Worm (Caenorhabditis elegans) whole organism, L1 larva: ENCODE measurements around the gene T28D6.7.
A peak's percentile ranks its signal among the peaks of the same experiment; 100 is the strongest.

ENCODE experiments used
- C04F5.9 ChIP-seq: sonication (generic microtip); optimal IDR thresholded peaks from 2 replicates; lab custom pipeline; 2016; ENCODE audit warnings: missing genetic modification characterization, missing compliant biosample characterization
- C16A3.4 ChIP-seq: fragments of 150-350 bp; optimal IDR thresholded peaks from 2 replicates; lab custom pipeline; 2014; ENCODE audit warnings: missing biosample characterization, missing genetic modification characterization
- F16B12.6 ChIP-seq: fragments of 150-350 bp; optimal IDR thresholded peaks from 2 replicates; lab custom pipeline; 2014; ENCODE audit warnings: missing biosample characterization, missing genetic modification characterization
- alr-1 ChIP-seq: fragments of 200-800 bp; sonication (Bioruptor generic); optimal IDR thresholded peaks from 2 replicates; lab custom pipeline; 2018; ENCODE audit warnings: borderline replicate concordance, mild to moderate bottlenecking, missing genetic modification characterization, missing compliant biosample characterization
- ceh-8 ChIP-seq: fragments of 200-800 bp; sonication (Bioruptor generic); optimal IDR thresholded peaks from 2 replicates; lab custom pipeline; 2018; ENCODE audit warnings: mild to moderate bottlenecking, missing genetic modification characterization, moderate library complexity, missing compliant biosample characterization
- ceh-82 ChIP-seq, 3 experiments: fragments of 150-350 bp in 1 of 3; sonication (generic microtip) in 2 of 3; optimal IDR thresholded peaks; 2 replicates each; lab custom pipeline; 2014 to 2017; ENCODE audit warnings: missing biosample characterization in 3 of 3, missing genetic modification characterization in 3 of 3
- ceh-90 ChIP-seq: sonication (generic microtip); optimal IDR thresholded peaks from 2 replicates; lab custom pipeline; 2016; ENCODE audit warnings: missing genetic modification characterization, missing compliant biosample characterization
- dpl-1 ChIP-seq, 3 experiments: fragments of 150-350 bp in 2 of 3; sonication (generic microtip) in 1 of 3; optimal IDR thresholded peaks; 2 replicates each; lab custom pipeline; 2014 to 2017; ENCODE audit warnings: missing biosample characterization in 3 of 3, missing genetic modification characterization in 3 of 3, missing genetic modification reagents in 3 of 3
- dsc-1 ChIP-seq: sonication (generic microtip); optimal IDR thresholded peaks from 2 replicates; lab custom pipeline; 2016; ENCODE audit warnings: mild to moderate bottlenecking, missing genetic modification characterization, missing compliant biosample characterization
- efl-1 ChIP-seq, 4 experiments: fragments of 150-350 bp; optimal IDR thresholded peaks in 3 of 4; peaks in 1 of 4; 1 replicate in 1 of 4; 2 replicates in 3 of 4; lab custom pipeline; 2014; ENCODE audit warnings: missing biosample characterization in 2 of 4, missing genetic modification characterization in 2 of 4, missing genetic modification reagents in 2 of 4
- elt-2 ChIP-seq: sonication (generic microtip); optimal IDR thresholded peaks from 2 replicates; lab custom pipeline; 2016; ENCODE audit warnings: missing genetic modification characterization, mild to moderate bottlenecking, inconsistent platforms, missing compliant biosample characterization, missing genetic modification reagents
- elt-3 ChIP-seq, 6 experiments: fragments of 150-350 bp in 1 of 6; sonication (generic microtip); optimal IDR thresholded peaks; 2 replicates each; lab custom pipeline; 2017 to 2018; ENCODE audit warnings: missing biosample characterization in 6 of 6, missing genetic modification characterization in 6 of 6, inconsistent platforms in 1 of 6
- ets-5 ChIP-seq: fragments of 200-800 bp; sonication (Bioruptor generic); IDR thresholded peaks from 2 replicates; pipeline ENCODE4 v1.3.6; 2022; ENCODE audit warnings: missing genetic modification characterization, missing compliant biosample characterization
- irx-1 ChIP-seq: sonication (generic microtip); optimal IDR thresholded peaks from 2 replicates; lab custom pipeline; 2016; ENCODE audit warnings: missing genetic modification characterization, missing compliant biosample characterization
- lin-13 ChIP-seq: fragments of 150-350 bp; optimal IDR thresholded peaks from 2 replicates; lab custom pipeline; 2014; ENCODE audit warnings: missing biosample characterization, missing genetic modification reagents, missing genetic modification characterization
- lin-35 ChIP-seq, 2 experiments: fragments of 150-350 bp; optimal IDR thresholded peaks; 2 replicates each; lab custom pipeline; 2014; ENCODE audit warnings: missing biosample characterization in 2 of 2, missing genetic modification characterization in 2 of 2, missing genetic modification reagents in 2 of 2
- lin-39 ChIP-seq: fragments of 150-350 bp; optimal IDR thresholded peaks from 2 replicates; lab custom pipeline; 2014; ENCODE audit warnings: missing biosample characterization, missing genetic modification reagents, missing genetic modification characterization
- lsy-2 ChIP-seq, 2 experiments: fragments of 150-350 bp; optimal IDR thresholded peaks; 2 replicates each; lab custom pipeline; 2014; ENCODE audit warnings: missing biosample characterization in 2 of 2, missing genetic modification characterization in 2 of 2
- mef-2 ChIP-seq: fragments of 150-350 bp; optimal IDR thresholded peaks from 2 replicates; lab custom pipeline; 2014; ENCODE audit warnings: missing biosample characterization, missing genetic modification characterization
- nhr-19 ChIP-seq: fragments of 200-800 bp; sonication (Bioruptor generic); conservative IDR thresholded peaks from 2 replicates; pipeline ENCODE4 v1.3.6; 2022; ENCODE audit warnings: missing genetic modification characterization, missing compliant biosample characterization
- nhr-20 ChIP-seq: sonication (generic microtip); optimal IDR thresholded peaks from 2 replicates; lab custom pipeline; 2016; ENCODE audit warnings: mild to moderate bottlenecking, missing genetic modification characterization, missing compliant biosample characterization
- nhr-47 ChIP-seq: sonication (generic microtip); optimal IDR thresholded peaks from 2 replicates; lab custom pipeline; 2016; ENCODE audit warnings: mild to moderate bottlenecking, missing genetic modification characterization, moderate library complexity, missing compliant biosample characterization
- nhr-71 ChIP-seq: sonication (generic microtip); optimal IDR thresholded peaks from 2 replicates; lab custom pipeline; 2016; ENCODE audit warnings: mild to moderate bottlenecking, missing genetic modification characterization, moderate library complexity, missing compliant biosample characterization
- pqm-1 ChIP-seq: sonication (generic microtip); optimal IDR thresholded peaks from 3 replicates; lab custom pipeline; 2017; ENCODE audit warnings: missing biosample characterization, missing genetic modification characterization
- skn-1 ChIP-seq: fragments of 150-350 bp; optimal IDR thresholded peaks from 2 replicates; lab custom pipeline; 2014; ENCODE audit warnings: missing biosample characterization, missing genetic modification characterization
- snu-23 ChIP-seq: sonication (generic microtip); optimal IDR thresholded peaks from 2 replicates; lab custom pipeline; 2016; ENCODE audit warnings: missing genetic modification characterization, missing compliant biosample characterization
- swsn-7 ChIP-seq: sonication (generic microtip); optimal IDR thresholded peaks from 2 replicates; lab custom pipeline; 2016; ENCODE audit warnings: missing genetic modification characterization, missing compliant biosample characterization
- tbx-2 ChIP-seq: sonication (generic microtip); optimal IDR thresholded peaks from 2 replicates; lab custom pipeline; 2016; ENCODE audit warnings: missing genetic modification characterization, missing compliant biosample characterization
- unc-130 ChIP-seq: fragments of 150-350 bp; optimal IDR thresholded peaks from 2 replicates; lab custom pipeline; 2017; ENCODE audit warnings: missing biosample characterization, missing genetic modification characterization, inconsistent platforms
- unc-62 ChIP-seq: fragments of 150-350 bp; optimal IDR thresholded peaks from 2 replicates; lab custom pipeline; 2014; ENCODE audit warnings: missing biosample characterization, missing genetic modification reagents, missing genetic modification characterization
- unc-86 ChIP-seq: sonication (generic microtip); optimal IDR thresholded peaks from 2 replicates; lab custom pipeline; 2016; ENCODE audit warnings: missing genetic modification characterization, missing compliant biosample characterization
- xbp-1 ChIP-seq: sonication (generic microtip); optimal IDR thresholded peaks from 2 replicates; lab custom pipeline; 2016; ENCODE audit warnings: missing genetic modification characterization, missing compliant biosample characterization
- zag-1 ChIP-seq: fragments of 150-350 bp; optimal IDR thresholded peaks from 2 replicates; lab custom pipeline; 2014; ENCODE audit warnings: missing biosample characterization, missing genetic modification characterization
- ztf-11 ChIP-seq, 2 experiments: sonication (generic microtip); optimal IDR thresholded peaks; 2 replicates each; lab custom pipeline; 2016 to 2017; ENCODE audit warnings: missing genetic modification characterization in 2 of 2, missing biosample characterization in 1 of 2, missing compliant biosample characterization in 1 of 2

T28D6.7 gene

ce11 chrIII:11352840-11353239, 6.6 kb upstream of the T28D6.7 start (continued):
- TF ChIP-seq elt-2 (tag; lab: Kevin White, UChicago) (peak; percentile 11), nhr-20 (tag; lab: Kevin White, UChicago) (peak; percentile 34), xbp-1 (tag; lab: Kevin White, UChicago) (peak; percentile 5)

DNA sequence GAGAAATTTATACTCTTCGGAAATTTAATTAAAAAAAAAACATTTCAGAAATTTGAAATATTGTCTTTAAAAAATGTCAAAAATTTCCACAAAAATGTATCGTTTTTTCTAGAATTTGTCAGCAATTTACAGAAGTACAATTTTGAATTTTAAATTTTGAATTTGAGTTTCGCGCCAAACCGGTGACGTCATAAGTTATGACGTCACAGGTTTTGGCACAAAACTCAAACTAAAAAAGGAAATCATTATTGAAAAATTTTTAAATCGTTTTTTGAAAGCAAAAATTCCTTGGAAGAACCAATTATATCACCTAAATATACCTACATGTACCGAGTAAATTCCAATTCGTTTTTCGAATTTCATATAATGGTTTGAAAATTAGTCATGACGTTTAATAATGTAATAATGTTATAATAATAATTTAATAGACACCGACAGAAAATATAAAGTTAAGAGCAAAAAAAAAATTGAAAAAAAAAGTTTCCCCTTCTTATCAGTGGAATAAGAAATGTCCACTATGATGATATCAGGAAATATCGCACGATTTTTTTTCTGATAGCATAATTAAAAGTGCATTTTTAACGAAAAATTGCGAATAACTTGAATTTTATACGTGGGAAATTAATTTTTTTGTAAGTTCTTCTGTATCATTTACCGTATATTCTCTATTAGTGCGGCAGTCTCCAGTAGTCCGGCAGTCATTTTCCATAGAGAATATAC, 4.0 kb upstream of the T28D6.7 start:
- TF ChIP-seq zag-1 (tag; lab: Kevin White, UChicago), result no peak
- no peak for TF ChIP-seq C04F5.9
- TF ChIP-seq mef-2 (tag; lab: Kevin White, UChicago), result no peak
- no peak for TF ChIP-seq efl-1 (optimal IDR thresholded peaks at IDR 0.05; lab: Kevin White, UChicago)
- TF ChIP-seq efl-1 (GFP tag; optimal IDR thresholded peaks at IDR 0.05 in 1 of 2; lab: Kevin White, UChicago), result peak in 1 of 2 experiments; percentile 48
- no peak for TF ChIP-seq ztf-11 (tag; optimal IDR thresholded peaks at IDR 0.05; lab: Kevin White, UChicago)

DNA sequence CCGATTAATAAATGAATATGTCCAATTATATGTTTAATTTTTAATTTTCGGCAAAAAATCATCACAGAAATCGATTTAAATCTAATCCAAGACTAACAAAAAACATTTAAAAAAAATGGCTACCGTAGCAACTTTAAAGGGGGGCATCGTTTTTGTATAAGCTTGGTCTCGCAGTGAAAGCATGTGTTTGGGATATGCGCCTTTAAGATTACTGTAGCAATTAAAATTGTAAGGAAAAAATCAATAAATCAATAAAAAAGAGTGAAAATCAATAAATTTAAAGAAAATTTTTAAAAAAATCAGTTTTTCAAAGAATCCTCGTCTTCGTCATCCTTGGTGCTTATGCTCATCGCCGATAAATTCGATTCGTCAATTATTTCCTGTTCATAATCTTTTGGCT, 2.2 kb downstream of the T28D6.7 start:
- no peak for TF ChIP-seq alr-1 (tag; lab: Kevin White, UChicago)

DNA sequence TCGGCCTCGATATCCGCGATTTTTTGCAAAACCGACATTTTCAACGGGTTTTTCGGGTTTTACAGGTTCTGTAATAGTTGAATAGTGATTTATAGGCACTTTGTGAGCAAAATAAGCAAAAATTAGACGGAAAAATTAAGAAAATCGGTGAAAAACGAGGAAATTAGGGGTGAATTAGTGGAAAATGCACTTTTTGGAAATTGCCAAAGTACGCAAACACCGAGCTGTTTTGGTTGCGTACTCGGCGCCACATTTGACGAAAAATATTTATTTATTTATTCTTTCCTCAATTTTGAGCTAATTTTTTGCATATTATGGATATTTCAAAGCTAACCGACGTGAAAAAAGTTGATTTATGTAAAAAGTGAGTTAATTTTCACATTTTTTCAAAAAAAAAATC, 3.2 kb downstream of the T28D6.7 start, which contains the start of the genes T28D6.6 and pen-2:
Gene T28D6.6, minus strand, starts transcription at position 68 of the 400 bp plus-strand sequence.
Gene pen-2, plus strand, starts transcription at position 282 of the 400 bp plus-strand sequence.
- peak in 1 of 6 experiments; percentile 1 for TF ChIP-seq elt-3 (tag; optimal IDR thresholded peaks at IDR 0.05; lab: Kevin White, UChicago)
- peak in 2 of 3 experiments; percentile 2 to 39 for TF ChIP-seq ceh-82 (tag; optimal IDR thresholded peaks at IDR 0.05; lab: Kevin White, UChicago)
- peak; percentile 16 for TF ChIP-seq lin-39 (tag; lab: Kevin White, UChicago)
- TF ChIP-seq unc-86 (tag; lab: Kevin White, UChicago), result peak; percentile 20
- TF ChIP-seq tbx-2 (tag; lab: Kevin White, UChicago), result peak; percentile 37
- peak; percentile 41 to 58 for TF ChIP-seq lin-35 (GFP tag; optimal IDR thresholded peaks at IDR 0.05; lab: Kevin White, UChicago)
- TF ChIP-seq unc-130 (tag; lab: Kevin White, UChicago), result peak; percentile 75
- TF ChIP-seq dpl-1 (GFP tag; optimal IDR thresholded peaks at IDR 0.05; lab: Kevin White, UChicago), result peak; percentile 37 to 60 (median 54)
- no peak for TF ChIP-seq elt-2 (tag; lab: Kevin White, UChicago)
- TF ChIP-seq lsy-2 (tag; optimal IDR thresholded peaks at IDR 0.05; lab: Kevin White, UChicago), result peak; percentile 24 to 52
- TF ChIP-seq nhr-71 (tag; lab: Kevin White, UChicago), result peak; percentile 27
- peak; percentile 2 for TF ChIP-seq C16A3.4 (tag; lab: Kevin White, UChicago)
- no peak for TF ChIP-seq ets-5 (GFP tag; lab: Robert Waterston, UW)
- TF ChIP-seq efl-1 (optimal IDR thresholded peaks at IDR 0.05; lab: Kevin White, UChicago), result peak; percentile 25 to 57
- TF ChIP-seq efl-1 (GFP tag; optimal IDR thresholded peaks at IDR 0.05 in 1 of 2; lab: Kevin White, UChicago), result peak; percentile 65 to 87
- peak; percentile 30 for TF ChIP-seq xbp-1 (tag; lab: Kevin White, UChicago)
- TF ChIP-seq pqm-1 (tag; lab: Kevin White, UChicago), result no peak
- TF ChIP-seq snu-23 (GFP tag; lab: Kevin White, UChicago), result peak; percentile 53
- TF ChIP-seq dsc-1 (tag; lab: Kevin White, UChicago), result peak; percentile 16
- no peak for TF ChIP-seq unc-62 (GFP tag; lab: Kevin White, UChicago)
- TF ChIP-seq irx-1, result no peak
- TF ChIP-seq nhr-19 (GFP tag; lab: Robert Waterston, UW), result no peak
- no peak for TF ChIP-seq skn-1 (tag; lab: Kevin White, UChicago)
- peak; percentile 89 for TF ChIP-seq F16B12.6 (tag; lab: Kevin White, UChicago)
- TF ChIP-seq lin-13 (GFP tag; lab: Kevin White, UChicago), result no peak
- no peak for TF ChIP-seq ceh-90 (tag; lab: Kevin White, UChicago)
- peak; percentile 51 for TF ChIP-seq nhr-47 (tag; lab: Kevin White, UChicago)
- peak; percentile 13 for TF ChIP-seq swsn-7 (tag; lab: Kevin White, UChicago)
- peak; percentile 59 for TF ChIP-seq ceh-8 (GFP tag; lab: Kevin White, UChicago)
